Fruit fly (Drosophila melanogaster) whole organism, embryonic: ENCODE data around the gene CG13012.
A peak's percentile ranks its signal among the peaks of the same experiment; 100 is the strongest.

ENCODE experiments used
- Aef1 ChIP-seq: fragments of 200-800 bp; sonication (Bioruptor generic); IDR thresholded peaks from 3 replicates; pipeline ENCODE4 v1.3.6; 2022; ENCODE audit warnings: missing biosample characterization, missing genetic modification characterization
- Blimp-1 ChIP-seq: fragments of 200-800 bp; sonication (Bioruptor generic); optimal IDR thresholded peaks from 3 replicates; lab custom pipeline; 2018; ENCODE audit warnings: missing biosample characterization, missing genetic modification characterization, mild to moderate bottlenecking, moderate library complexity, missing genetic modification reagents
- BtbVII ChIP-seq: fragments of 200-800 bp; sonication (Bioruptor generic); optimal IDR thresholded peaks from 3 replicates; lab custom pipeline; 2017; ENCODE audit warnings: missing biosample characterization, mild to moderate bottlenecking, missing genetic modification characterization
- Bteb2 ChIP-seq: fragments of 200-800 bp; sonication (Bioruptor generic); optimal IDR thresholded peaks from 2 replicates; lab custom pipeline; 2016; ENCODE audit warnings: missing biosample characterization, missing genetic modification characterization
- CG10431 ChIP-seq: fragments of 200-800 bp; sonication (Bioruptor generic); optimal IDR thresholded peaks from 3 replicates; lab custom pipeline; 2018; ENCODE audit warnings: missing biosample characterization, mild to moderate bottlenecking, missing genetic modification characterization
- CG10959 ChIP-seq: fragments of 200-800 bp; sonication (Bioruptor generic); IDR thresholded peaks from 2 replicates; pipeline ENCODE4 v1.3.6; 2022; ENCODE audit warnings: missing biosample characterization, missing genetic modification characterization
- CG11456 ChIP-seq: fragments of 200-800 bp; sonication (Bioruptor generic); IDR thresholded peaks from 3 replicates; pipeline ENCODE4 v1.3.6; 2022; ENCODE audit warnings: missing biosample characterization, missing genetic modification characterization
- CG13894 ChIP-seq: fragments of 200-800 bp; sonication (Bioruptor generic); optimal IDR thresholded peaks from 3 replicates; lab custom pipeline; 2018; ENCODE audit warnings: missing biosample characterization, mild to moderate bottlenecking, missing genetic modification characterization, moderate library complexity
- CG14860 ChIP-seq: fragments of 200-800 bp; sonication (Bioruptor generic); IDR thresholded peaks from 3 replicates; pipeline ENCODE4 v1.3.6; 2022; ENCODE audit warnings: missing biosample characterization, missing genetic modification characterization; ENCODE audit not compliant: partially characterized antibody
- CG16779 ChIP-seq: fragments of 200-800 bp; sonication (Bioruptor generic); IDR thresholded peaks from 2 replicates; pipeline ENCODE4 v1.3.6; 2022; ENCODE audit warnings: missing biosample characterization, missing genetic modification characterization
- CG17359 ChIP-seq: fragments of 200-800 bp; sonication (Bioruptor generic); optimal IDR thresholded peaks from 3 replicates; lab custom pipeline; 2018; ENCODE audit warnings: missing biosample characterization, mild to moderate bottlenecking, missing genetic modification characterization, moderate library complexity
- CG17361 ChIP-seq: fragments of 200-800 bp; sonication (Bioruptor generic); IDR thresholded peaks from 3 replicates; pipeline ENCODE4 v1.3.6; 2022; ENCODE audit warnings: missing biosample characterization, missing genetic modification characterization
- CG17568 ChIP-seq: fragments of 200-800 bp; sonication (Bioruptor generic); optimal IDR thresholded peaks from 2 replicates; lab custom pipeline; 2018; ENCODE audit warnings: missing biosample characterization, mild to moderate bottlenecking, missing genetic modification characterization, moderate library complexity
- CG2129 ChIP-seq: fragments of 200-800 bp; sonication (Bioruptor generic); IDR thresholded peaks from 2 replicates; pipeline ENCODE4 v1.3.6; 2022; ENCODE audit warnings: missing biosample characterization, missing genetic modification characterization; ENCODE audit not compliant: partially characterized antibody
- CG2199 ChIP-seq: fragments of 200-800 bp; sonication (Bioruptor generic); IDR thresholded peaks from 3 replicates; pipeline ENCODE4 v1.3.6; 2022; ENCODE audit warnings: missing biosample characterization, missing genetic modification characterization
- CG30431 ChIP-seq: fragments of 200-800 bp; sonication (Bioruptor generic); optimal IDR thresholded peaks from 2 replicates; lab custom pipeline; 2017; ENCODE audit warnings: missing biosample characterization, missing genetic modification characterization
- CG3065 ChIP-seq: fragments of 200-800 bp; sonication (Bioruptor generic); optimal IDR thresholded peaks from 2 replicates; lab custom pipeline; 2016; ENCODE audit warnings: missing biosample characterization, missing genetic modification characterization
- CG3726 ChIP-seq: fragments of 200-800 bp; sonication (Bioruptor generic); IDR thresholded peaks from 3 replicates; pipeline ENCODE4, ENCODE4 v1.3.6; 2022; ENCODE audit warnings: missing biosample characterization, missing genetic modification characterization
- CG4730 ChIP-seq: fragments of 200-800 bp; sonication (Bioruptor generic); IDR thresholded peaks from 2 replicates; pipeline ENCODE4 v1.3.6; 2022; ENCODE audit warnings: missing biosample characterization, missing genetic modification characterization
- CG9215 ChIP-seq: fragments of 200-800 bp; sonication (Bioruptor generic); IDR thresholded peaks from 2 replicates; pipeline ENCODE4 v1.3.6; 2022; ENCODE audit warnings: missing biosample characterization, missing genetic modification characterization
- CoRest ChIP-seq: fragments of 200-800 bp; sonication (Bioruptor generic); optimal IDR thresholded peaks from 3 replicates; lab custom pipeline; 2018; ENCODE audit warnings: missing biosample characterization, mild to moderate bottlenecking, missing genetic modification characterization, moderate library complexity
- D19B ChIP-seq: fragments of 200-800 bp; sonication (Bioruptor generic); optimal IDR thresholded peaks from 2 replicates; lab custom pipeline; 2017; ENCODE audit warnings: missing biosample characterization, mild to moderate bottlenecking, missing genetic modification characterization
- HLH54F ChIP-seq: fragments of 200-800 bp; sonication (Bioruptor generic); optimal IDR thresholded peaks from 3 replicates; lab custom pipeline; 2016; ENCODE audit warnings: missing biosample characterization, missing genetic modification characterization
- Hmr ChIP-seq: fragments of 200-800 bp; sonication (Bioruptor generic); optimal IDR thresholded peaks from 3 replicates; lab custom pipeline; 2017; ENCODE audit warnings: mild to moderate bottlenecking, missing biosample characterization, missing genetic modification reagents, missing genetic modification characterization
- Hr51 ChIP-seq, 2 experiments: fragments of 200-800 bp; sonication (Bioruptor generic); optimal IDR thresholded peaks; 2 replicates in 1 of 2; 3 replicates in 1 of 2; lab custom pipeline; 2016 to 2018; ENCODE audit warnings: missing biosample characterization in 2 of 2, missing genetic modification characterization in 2 of 2, mild to moderate bottlenecking in 1 of 2, moderate library complexity in 1 of 2
- Hr78 ChIP-seq, 2 experiments: fragments of 200-800 bp in 1 of 2; fragments of >200 bp in 1 of 2; sonication (Bioruptor generic) in 1 of 2; optimal IDR thresholded peaks; 2 replicates each; lab custom pipeline; 2017 to 2019; ENCODE audit warnings: missing biosample characterization in 2 of 2, missing genetic modification characterization in 2 of 2, mild to moderate bottlenecking in 1 of 2, moderate library complexity in 1 of 2
- Lim3 ChIP-seq: fragments of 200-800 bp; sonication (Bioruptor generic); IDR thresholded peaks from 2 replicates; pipeline ENCODE4 v1.3.6; 2022; ENCODE audit warnings: missing biosample characterization, missing genetic modification characterization
- Nf-YC ChIP-seq: fragments of 200-800 bp; optimal IDR thresholded peaks from 3 replicates; lab custom pipeline; 2019; ENCODE audit warnings: missing biosample characterization, mild to moderate bottlenecking, missing genetic modification characterization, moderate library complexity
- cad ChIP-seq: fragments of >200 bp; optimal IDR thresholded peaks from 2 replicates; lab custom pipeline; 2017; ENCODE audit warnings: missing biosample characterization, missing genetic modification characterization
- crol ChIP-seq: fragments of 200-800 bp; sonication (Bioruptor generic); IDR thresholded peaks from 2 replicates; pipeline ENCODE4 v1.3.6; 2022; ENCODE audit warnings: missing biosample characterization, missing genetic modification characterization
- disco-r ChIP-seq: fragments of 200-800 bp; sonication (Bioruptor generic); optimal IDR thresholded peaks from 2 replicates; lab custom pipeline; 2016; ENCODE audit warnings: missing biosample characterization, missing genetic modification characterization
- fd64A ChIP-seq: fragments of 200-800 bp; sonication (Bioruptor generic); optimal IDR thresholded peaks from 3 replicates; lab custom pipeline; 2018; ENCODE audit warnings: missing biosample characterization, mild to moderate bottlenecking, missing genetic modification characterization
- gem ChIP-seq: fragments of 200-800 bp; sonication (Bioruptor generic); optimal IDR thresholded peaks from 2 replicates; lab custom pipeline; 2019; ENCODE audit warnings: missing biosample characterization, mild to moderate bottlenecking, missing genetic modification characterization, moderate library complexity
- grn ChIP-seq: fragments of 200-800 bp; sonication (Bioruptor generic); optimal IDR thresholded peaks from 3 replicates; lab custom pipeline; 2017; ENCODE audit warnings: missing biosample characterization, missing genetic modification characterization
- h ChIP-seq: fragments of >200 bp; optimal IDR thresholded peaks from 2 replicates; lab custom pipeline; 2017
- ham ChIP-seq: fragments of 200-800 bp; sonication (Bioruptor generic); IDR thresholded peaks from 2 replicates; pipeline ENCODE4 v1.3.6; 2022; ENCODE audit warnings: missing biosample characterization, missing genetic modification characterization
- her ChIP-seq: fragments of 200-800 bp; sonication (Bioruptor generic); optimal IDR thresholded peaks from 2 replicates; lab custom pipeline; 2016; ENCODE audit warnings: missing biosample characterization, missing genetic modification characterization
- kay ChIP-seq: fragments of 200-800 bp; sonication (Bioruptor generic); optimal IDR thresholded peaks from 2 replicates; lab custom pipeline; 2016; ENCODE audit warnings: missing biosample characterization, missing genetic modification characterization
- kni ChIP-seq: fragments of 200-800 bp; sonication (Bioruptor generic); optimal IDR thresholded peaks from 3 replicates; lab custom pipeline; 2017; ENCODE audit warnings: mild to moderate bottlenecking, missing biosample characterization, missing genetic modification reagents, missing genetic modification characterization
- nerfin-1 ChIP-seq: fragments of 200-800 bp; sonication (Bioruptor generic); optimal IDR thresholded peaks from 3 replicates; lab custom pipeline; 2019; ENCODE audit warnings: missing biosample characterization, mild to moderate bottlenecking, missing genetic modification characterization, moderate library complexity
- odd ChIP-seq: fragments of 200-800 bp; sonication (Bioruptor generic); optimal IDR thresholded peaks from 2 replicates; lab custom pipeline; 2017; ENCODE audit warnings: missing biosample characterization, mild to moderate bottlenecking, missing genetic modification characterization
- otp ChIP-seq: fragments of 200-800 bp; sonication (Bioruptor generic); IDR thresholded peaks from 3 replicates; pipeline ENCODE4, ENCODE4 v1.3.6; 2022; ENCODE audit warnings: missing biosample characterization, missing genetic modification characterization
- salm ChIP-seq: fragments of 200-800 bp; sonication (Bioruptor generic); optimal IDR thresholded peaks from 2 replicates; lab custom pipeline; 2018; ENCODE audit warnings: missing biosample characterization, mild to moderate bottlenecking, missing genetic modification characterization
- sens ChIP-seq: fragments of 200-800 bp; sonication (Bioruptor generic); peaks from one replicate; lab custom pipeline; 2016; ENCODE audit warnings: missing biosample characterization, missing genetic modification characterization
- sqz ChIP-seq: fragments of 200-800 bp; sonication (Bioruptor generic); optimal IDR thresholded peaks from 3 replicates; lab custom pipeline; 2018; ENCODE audit warnings: missing biosample characterization, mild to moderate bottlenecking, missing genetic modification characterization
- tgo ChIP-seq: fragments of 200-800 bp; sonication (Bioruptor generic); IDR thresholded peaks from 3 replicates; pipeline ENCODE4 v1.3.6; 2022; ENCODE audit warnings: missing biosample characterization, missing genetic modification characterization
- vnd ChIP-seq: fragments of 200-800 bp; sonication (Bioruptor generic); IDR thresholded peaks from 3 replicates; pipeline ENCODE4 v1.3.6; 2022; ENCODE audit warnings: missing biosample characterization, missing genetic modification characterization; ENCODE audit not compliant: partially characterized antibody
- z ChIP-seq: fragments of 200-800 bp; sonication (Bioruptor generic); IDR thresholded peaks from 3 replicates; pipeline ENCODE4 v1.3.6; 2022; ENCODE audit warnings: missing biosample characterization, missing genetic modification characterization
- zen ChIP-seq: fragments of 200-800 bp; sonication (Bioruptor generic); optimal IDR thresholded peaks from 3 replicates; lab custom pipeline; 2018; ENCODE audit warnings: missing biosample characterization, mild to moderate bottlenecking, missing genetic modification characterization, moderate library complexity

CG13012 gene

dm6 chrX:16650078-16651063 lies 26.2 kb downstream of the CG13012 start (continued):
- TF ChIP-seq CoRest (no peak), CG2199 (GFP tag; lab: Robert Waterston, UW) (0 out of 3 replicates have a peak, but pooled peaks have one; percentile 48), Nf-YC (no peak), Aef1 (no peak), CG3726 (GFP tag; lab: Robert Waterston, UW) (no peak), CG14860 (no peak), CG10959 (no peak), vnd (GFP tag; lab: Robert Waterston, UW) (no peak), CG13894 (tag; lab: Kevin White, UChicago) (no peak), ham (GFP tag; lab: Robert Waterston, UW) (no peak), zen (no peak), CG4730 (no peak), fd64A (no peak), disco-r (GFP tag; lab: Kevin White, UChicago) (no peak), Bteb2 (GFP tag; lab: Kevin White, UChicago) (no peak), Hr51 (GFP tag; optimal IDR thresholded peaks at IDR 0.05; lab: Kevin White, UChicago) (peak in 1 of 2 experiments; percentile 59), otp (peak; percentile 85), z (GFP tag; lab: Robert Waterston, UW) (no peak), tgo (GFP tag; lab: Robert Waterston, UW) (peak; percentile 60; the same call in 2 of the 3 replicates), CG16779 (GFP tag; lab: Robert Waterston, UW) (no peak), salm (tag; lab: Kevin White, UChicago) (no peak), odd (no peak), CG11456 (GFP tag; lab: Robert Waterston, UW) (0 out of 3 replicates have a peak, but pooled peaks have one; percentile 42), CG2129 (GFP tag; lab: Robert Waterston, UW) (no peak), Hr78 (GFP tag; optimal IDR thresholded peaks at IDR 0.05; lab: Kevin White, UChicago) (peak in 1 of 2 experiments; percentile 30), gem (peak; percentile 51), D19B (GFP tag; lab: Kevin White, UChicago) (no peak), Blimp-1 (GFP tag; lab: Kevin White, UChicago) (no peak), nerfin-1 (tag; lab: Kevin White, UChicago) (no peak), CG9215 (GFP tag; lab: Robert Waterston, UW) (no peak), Hmr (peak; percentile 27), CG17361 (GFP tag; lab: Robert Waterston, UW) (no peak), CG17568 (GFP tag; lab: Kevin White, UChicago) (no peak), cad (GFP tag; lab: Kevin White, UChicago) (no peak), sqz (GFP tag; lab: Kevin White, UChicago) (no peak), Lim3 (GFP tag; lab: Robert Waterston, UW) (peak; percentile 50; the same call in 1 of the 2 replicates), h (lab: Kevin White, UChicago) (no peak), crol (GFP tag; lab: Robert Waterston, UW) (no peak), kay (peak; percentile 67), CG30431 (GFP tag; lab: Kevin White, UChicago) (no peak), CG17359 (tag; lab: Kevin White, UChicago) (peak; percentile 9), grn (GFP tag; lab: Kevin White, UChicago) (no peak), CG3065 (GFP tag; lab: Kevin White, UChicago) (no peak), BtbVII (peak; percentile 23), kni (no peak), sens (GFP tag; lab: Kevin White, UChicago) (peak; percentile 97), her (GFP tag; lab: Kevin White, UChicago) (no peak), CG10431 (GFP tag; lab: Kevin White, UChicago) (no peak), HLH54F (GFP tag; lab: Kevin White, UChicago) (no peak)
